Fruit fly (Drosophila melanogaster) whole organism, embryonic: Measurements from ENCODE around the gene CG16758.

ENCODE experiments used
- CG11723 ChIP-seq: fragments of 200-800 bp; sonication (Bioruptor generic); optimal IDR thresholded peaks from 2 replicates; lab custom pipeline; 2017; ENCODE audit warnings: missing biosample characterization, mild to moderate bottlenecking, missing genetic modification characterization
- CG1233 ChIP-seq: fragments of 200-800 bp; sonication (Bioruptor generic); optimal IDR thresholded peaks from 4 replicates; lab custom pipeline; 2018; ENCODE audit warnings: missing biosample characterization, mild to moderate bottlenecking, missing genetic modification characterization
- CG13624 ChIP-seq: fragments of 200-800 bp; sonication (Bioruptor generic); optimal IDR thresholded peaks from 2 replicates; lab custom pipeline; 2016; ENCODE audit warnings: missing biosample characterization, missing genetic modification characterization
- CG15269 ChIP-seq: fragments of 200-800 bp; sonication (Bioruptor generic); optimal IDR thresholded peaks from 2 replicates; lab custom pipeline; 2018; ENCODE audit warnings: missing biosample characterization, mild to moderate bottlenecking, missing genetic modification characterization, moderate library complexity
- CG17829 ChIP-seq: fragments of 200-800 bp; optimal IDR thresholded peaks from 2 replicates; lab custom pipeline; 2019; ENCODE audit warnings: missing biosample characterization, mild to moderate bottlenecking, missing genetic modification characterization, moderate library complexity
- CG18599 ChIP-seq: fragments of 200-800 bp; sonication (Bioruptor generic); optimal IDR thresholded peaks from 3 replicates; lab custom pipeline; 2017; ENCODE audit warnings: missing biosample characterization, missing genetic modification characterization, mild to moderate bottlenecking, moderate library complexity, missing genetic modification reagents
- CG18764 ChIP-seq: fragments of 200-800 bp; sonication (Bioruptor generic); optimal IDR thresholded peaks from 3 replicates; lab custom pipeline; 2016; ENCODE audit warnings: missing biosample characterization, missing genetic modification characterization
- CG2129 ChIP-seq: fragments of 200-800 bp; sonication (Bioruptor generic); IDR thresholded peaks from 2 replicates; pipeline ENCODE4 v1.3.6; 2022; ENCODE audit warnings: missing biosample characterization, missing genetic modification characterization; ENCODE audit not compliant: partially characterized antibody
- CG31224 ChIP-seq: fragments of 200-800 bp; sonication (Bioruptor generic); IDR thresholded peaks from 2 replicates; pipeline ENCODE4 v1.3.6; 2022; ENCODE audit warnings: missing biosample characterization, missing genetic modification characterization
- CG31388 ChIP-seq: fragments of 200-800 bp; sonication (Bioruptor generic); optimal IDR thresholded peaks from 2 replicates; lab custom pipeline; 2016; ENCODE audit warnings: missing biosample characterization, missing genetic modification characterization
- CG32772 ChIP-seq: fragments of 200-800 bp; sonication (Bioruptor generic); IDR thresholded peaks from 2 replicates; pipeline ENCODE4 v1.3.6; 2022; ENCODE audit warnings: missing biosample characterization, missing genetic modification characterization
- CG3847 ChIP-seq: fragments of 200-800 bp; sonication (Bioruptor generic); IDR thresholded peaks from 2 replicates; pipeline ENCODE4 v1.3.6; 2022; ENCODE audit warnings: missing biosample characterization, missing genetic modification characterization
- CG6272 ChIP-seq: fragments of 200-800 bp; sonication (Bioruptor generic); IDR thresholded peaks from 2 replicates; pipeline ENCODE4 v1.3.6; 2022; ENCODE audit warnings: missing biosample characterization, missing genetic modification characterization
- CG7745 ChIP-seq: fragments of 200-800 bp; sonication (Bioruptor generic); optimal IDR thresholded peaks from 2 replicates; lab custom pipeline; 2018; ENCODE audit warnings: missing biosample characterization, mild to moderate bottlenecking, missing genetic modification characterization, moderate library complexity
- CG8089 ChIP-seq: fragments of 200-800 bp; sonication (Bioruptor generic); optimal IDR thresholded peaks from 3 replicates; lab custom pipeline; 2016; ENCODE audit warnings: missing biosample characterization, missing genetic modification characterization
- CG8388 ChIP-seq: fragments of 200-800 bp; sonication (Bioruptor generic); optimal IDR thresholded peaks from 2 replicates; lab custom pipeline; 2019; ENCODE audit warnings: missing biosample characterization, mild to moderate bottlenecking, missing genetic modification characterization, moderate library complexity
- CG9609 ChIP-seq: fragments of 200-800 bp; sonication (Bioruptor generic); optimal IDR thresholded peaks from 3 replicates; lab custom pipeline; 2016; ENCODE audit warnings: missing biosample characterization, missing genetic modification characterization
- CG9797 ChIP-seq: fragments of 200-800 bp; sonication (Bioruptor generic); optimal IDR thresholded peaks from 3 replicates; lab custom pipeline; 2018; ENCODE audit warnings: missing biosample characterization, mild to moderate bottlenecking, missing genetic modification characterization
- CG9817 ChIP-seq: fragments of 200-800 bp; sonication (Bioruptor generic); optimal IDR thresholded peaks from 2 replicates; lab custom pipeline; 2018; ENCODE audit warnings: missing biosample characterization, mild to moderate bottlenecking, missing genetic modification characterization, moderate library complexity
- Dad ChIP-seq: fragments of 200-800 bp; sonication (Bioruptor generic); optimal IDR thresholded peaks from 3 replicates; lab custom pipeline; 2016; ENCODE audit warnings: missing biosample characterization, missing genetic modification characterization
- Doc2 ChIP-seq: fragments of 200-800 bp; sonication (Bioruptor generic); IDR thresholded peaks from 2 replicates; pipeline ENCODE4 v1.3.6; 2022; ENCODE audit warnings: missing biosample characterization, missing genetic modification characterization
- ERR ChIP-seq: fragments of 200-800 bp; sonication (Bioruptor generic); optimal IDR thresholded peaks from 2 replicates; lab custom pipeline; 2016; ENCODE audit warnings: missing biosample characterization, missing genetic modification characterization
- Ets97D ChIP-seq: fragments of 200-800 bp; sonication (Bioruptor generic); optimal IDR thresholded peaks from 3 replicates; lab custom pipeline; 2016; ENCODE audit warnings: missing biosample characterization, missing genetic modification characterization
- Fer2 ChIP-seq: fragments of 200-800 bp; sonication (Bioruptor generic); optimal IDR thresholded peaks from 2 replicates; lab custom pipeline; 2018; ENCODE audit warnings: missing biosample characterization, mild to moderate bottlenecking, missing genetic modification characterization, moderate library complexity
- Hey ChIP-seq: fragments of 200-800 bp; sonication (Bioruptor generic); optimal IDR thresholded peaks from 3 replicates; lab custom pipeline; 2018; ENCODE audit warnings: missing biosample characterization, mild to moderate bottlenecking, missing genetic modification characterization
- Max ChIP-seq: fragments of 200-800 bp; sonication (Bioruptor generic); optimal IDR thresholded peaks from 2 replicates; lab custom pipeline; 2016; ENCODE audit warnings: missing biosample characterization, mild to moderate bottlenecking, missing genetic modification characterization
- NC2β ChIP-seq: fragments of 200-800 bp; sonication (Bioruptor generic); optimal IDR thresholded peaks from 2 replicates; lab custom pipeline; 2016; ENCODE audit warnings: missing biosample characterization, missing genetic modification characterization
- Nf-YA ChIP-seq: fragments of 200-800 bp; sonication (Bioruptor generic); IDR thresholded peaks from 2 replicates; pipeline ENCODE4 v1.3.6; 2022; ENCODE audit warnings: missing biosample characterization, missing genetic modification characterization
- PHDP ChIP-seq: fragments of 200-800 bp; sonication (Bioruptor generic); optimal IDR thresholded peaks from 3 replicates; lab custom pipeline; 2018; ENCODE audit warnings: missing biosample characterization, mild to moderate bottlenecking, missing genetic modification characterization, moderate library complexity
- Spps ChIP-seq: fragments of 200-800 bp; sonication (Bioruptor generic); optimal IDR thresholded peaks from 2 replicates; lab custom pipeline; 2018; ENCODE audit warnings: missing biosample characterization, mild to moderate bottlenecking, missing genetic modification characterization
- Xrp1 ChIP-seq: fragments of 200-800 bp; sonication (Bioruptor generic); IDR thresholded peaks from 2 replicates; pipeline ENCODE4 v1.3.6; 2022; ENCODE audit warnings: missing biosample characterization, missing genetic modification characterization
- abd-A ChIP-seq: fragments of 200-800 bp; sonication (Bioruptor generic); optimal IDR thresholded peaks from 3 replicates; lab custom pipeline; 2019; ENCODE audit warnings: missing biosample characterization, mild to moderate bottlenecking, missing genetic modification characterization, moderate library complexity
- bigmax ChIP-seq: fragments of 200-800 bp; sonication (Bioruptor generic); optimal IDR thresholded peaks from 2 replicates; lab custom pipeline; 2018; ENCODE audit warnings: missing biosample characterization, mild to moderate bottlenecking, missing genetic modification characterization
- bowl ChIP-seq: fragments of 200-800 bp; sonication (Bioruptor generic); IDR thresholded peaks from 2 replicates; pipeline ENCODE4 v1.3.6; 2022; ENCODE audit warnings: missing biosample characterization, missing genetic modification characterization
- cato ChIP-seq: fragments of 200-800 bp; sonication (Bioruptor generic); optimal IDR thresholded peaks from 2 replicates; lab custom pipeline; 2016; ENCODE audit warnings: missing biosample characterization, missing genetic modification characterization, borderline replicate concordance
- crc ChIP-seq: fragments of 200-800 bp; sonication (Bioruptor generic); optimal IDR thresholded peaks from 2 replicates; lab custom pipeline; 2016; ENCODE audit warnings: missing biosample characterization, missing genetic modification characterization
- crol ChIP-seq: fragments of 200-800 bp; sonication (Bioruptor generic); IDR thresholded peaks from 2 replicates; pipeline ENCODE4 v1.3.6; 2022; ENCODE audit warnings: missing biosample characterization, missing genetic modification characterization
- esg ChIP-seq: fragments of 200-800 bp; sonication (Bioruptor generic); conservative IDR thresholded peaks from 2 replicates; pipeline ENCODE4 v1.3.6; 2022; ENCODE audit warnings: missing biosample characterization, missing genetic modification characterization
- fru ChIP-seq: fragments of >200 bp; optimal IDR thresholded peaks from 2 replicates; lab custom pipeline; 2017
- grau ChIP-seq: fragments of 200-800 bp; optimal IDR thresholded peaks from 3 replicates; lab custom pipeline; 2019; ENCODE audit warnings: missing biosample characterization, mild to moderate bottlenecking, missing genetic modification characterization, moderate library complexity
- gsb-n ChIP-seq: fragments of 200-800 bp; sonication (Bioruptor generic); optimal IDR thresholded peaks from 3 replicates; lab custom pipeline; 2018; ENCODE audit warnings: missing biosample characterization, mild to moderate bottlenecking, missing genetic modification characterization
- ham ChIP-seq: fragments of 200-800 bp; sonication (Bioruptor generic); IDR thresholded peaks from 2 replicates; pipeline ENCODE4 v1.3.6; 2022; ENCODE audit warnings: missing biosample characterization, missing genetic modification characterization
- insv ChIP-seq, 2 experiments: fragments of 200-800 bp; sonication (Bioruptor generic); optimal IDR thresholded peaks; 3 replicates each; lab custom pipeline; 2016 to 2018; ENCODE audit warnings: missing biosample characterization in 2 of 2, missing genetic modification characterization in 2 of 2
- nmo ChIP-seq: fragments of 200-800 bp; sonication (Bioruptor generic); optimal IDR thresholded peaks from 2 replicates; lab custom pipeline; 2018; ENCODE audit warnings: missing biosample characterization, mild to moderate bottlenecking, missing genetic modification characterization, moderate library complexity
- otp ChIP-seq: fragments of 200-800 bp; sonication (Bioruptor generic); IDR thresholded peaks from 3 replicates; pipeline ENCODE4, ENCODE4 v1.3.6; 2022; ENCODE audit warnings: missing biosample characterization, missing genetic modification characterization
- pb ChIP-seq: fragments of 200-800 bp; sonication (Bioruptor generic); optimal IDR thresholded peaks from 3 replicates; lab custom pipeline; 2016; ENCODE audit warnings: missing biosample characterization, missing genetic modification characterization
- scrt ChIP-seq: fragments of 200-800 bp; sonication (Bioruptor generic); optimal IDR thresholded peaks from 2 replicates; lab custom pipeline; 2018; ENCODE audit warnings: missing biosample characterization, mild to moderate bottlenecking, missing genetic modification characterization, moderate library complexity
- sens ChIP-seq: fragments of 200-800 bp; sonication (Bioruptor generic); peaks from one replicate; lab custom pipeline; 2016; ENCODE audit warnings: missing biosample characterization, missing genetic modification characterization
- sens-2 ChIP-seq: fragments of 200-800 bp; sonication (Bioruptor generic); IDR thresholded peaks from 2 replicates; pipeline ENCODE4 v1.3.6; 2022; ENCODE audit warnings: missing biosample characterization, missing genetic modification characterization
- stc ChIP-seq: fragments of 200-800 bp; sonication (Bioruptor generic); IDR thresholded peaks from 2 replicates; pipeline ENCODE4 v1.3.6; 2022; ENCODE audit warnings: missing biosample characterization, missing genetic modification characterization
- tio ChIP-seq: fragments of 200-800 bp; sonication (Bioruptor generic); optimal IDR thresholded peaks from 2 replicates; lab custom pipeline; 2017; ENCODE audit warnings: missing biosample characterization, missing genetic modification characterization, inconsistent platforms
- toy ChIP-seq: fragments of 200-800 bp; sonication (Bioruptor generic); IDR thresholded peaks from 2 replicates; pipeline ENCODE4 v1.3.6; 2022; ENCODE audit warnings: missing biosample characterization, missing genetic modification characterization

CG16758 gene

DNA sequence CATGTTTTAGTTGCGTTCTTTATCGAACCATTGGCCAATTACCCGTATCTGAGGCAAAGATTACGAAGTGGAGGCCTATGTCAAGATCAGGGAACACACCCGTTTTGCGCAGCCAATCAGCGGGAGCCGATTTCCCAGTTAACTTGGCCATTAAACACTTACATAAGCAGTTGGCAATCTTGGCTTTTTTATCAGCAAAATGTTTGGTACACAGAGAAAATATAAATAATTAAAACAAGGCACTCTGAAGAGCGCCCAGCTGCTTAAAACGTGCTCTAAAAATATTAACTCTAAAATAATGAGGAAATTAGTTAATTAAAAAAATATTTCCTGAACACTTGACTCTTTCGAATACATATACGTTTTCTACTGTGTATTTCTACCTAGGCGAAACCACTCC is 1.6 kb downstream of the CG16758 start (continued):
- TF ChIP-seq Dad (GFP tag; lab: Kevin White, UChicago) (peak; percentile 27), CG11723 (GFP tag; lab: Kevin White, UChicago) (no peak), CG31388 (no peak), CG18599 (GFP tag; lab: Kevin White, UChicago) (peak; percentile 91), ERR (GFP tag; lab: Kevin White, UChicago) (peak; percentile 16), CG3847 (GFP tag; lab: Robert Waterston, UW) (peak; percentile 72), stc (GFP tag; lab: Robert Waterston, UW) (peak; percentile 29; the same call in 1 of the 2 replicates), Nf-YA (GFP tag; lab: Robert Waterston, UW) (no peak), CG18764 (GFP tag; lab: Kevin White, UChicago) (no peak), ham (GFP tag; lab: Robert Waterston, UW) (no peak; the same call in 1 of the 2 replicates), CG6272 (GFP tag; lab: Robert Waterston, UW) (peak; percentile 52), esg (GFP tag; lab: Robert Waterston, UW) (peak; percentile 64), fru (lab: Kevin White, UChicago) (no peak), toy (GFP tag; lab: Robert Waterston, UW) (peak; percentile 20; the same call in 1 of the 2 replicates), Spps (tag; lab: Kevin White, UChicago) (no peak), sens (GFP tag; lab: Kevin White, UChicago) (peak; percentile 84), Max (peak; percentile 12), bigmax (GFP tag; lab: Kevin White, UChicago) (no peak), otp (GFP tag; lab: Robert Waterston, UW) (no peak), tio (GFP tag; lab: Kevin White, UChicago) (peak; percentile 59), NC2β (GFP tag; lab: Kevin White, UChicago) (no peak), CG2129 (GFP tag; lab: Robert Waterston, UW) (no peak), nmo (peak; percentile 24), cato (no peak), CG15269 (peak; percentile 72), bowl (GFP tag; lab: Robert Waterston, UW) (no peak), grau (peak; percentile 77), crc (peak; percentile 25), sens-2 (GFP tag; lab: Robert Waterston, UW) (no peak), CG7745 (tag; lab: Kevin White, UChicago) (no peak), Doc2 (no peak), CG9817 (peak; percentile 42), Xrp1 (GFP tag; lab: Robert Waterston, UW) (peak; percentile 70), gsb-n (tag; lab: Kevin White, UChicago) (no peak), CG17829 (tag; lab: Kevin White, UChicago) (peak; percentile 22), CG8388 (GFP tag; lab: Kevin White, UChicago) (no peak), Fer2 (tag; lab: Kevin White, UChicago) (no peak), PHDP (tag; lab: Kevin White, UChicago) (peak; percentile 67), pb (GFP tag; lab: Kevin White, UChicago) (no peak), CG9609 (GFP tag; lab: Kevin White, UChicago) (no peak), Hey (no peak), CG8089 (no peak), CG1233 (GFP tag; lab: Kevin White, UChicago) (peak; percentile 42), CG9797 (GFP tag; lab: Kevin White, UChicago) (no peak), CG13624 (GFP tag; lab: Kevin White, UChicago) (peak; percentile 62), scrt (GFP tag; lab: Kevin White, UChicago) (peak; percentile 65), CG32772 (GFP tag; lab: Robert Waterston, UW) (peak; percentile 63), abd-A (tag; lab: Kevin White, UChicago) (no peak), crol (GFP tag; lab: Robert Waterston, UW) (no peak), insv (GFP tag; optimal IDR thresholded peaks at IDR 0.05; lab: Kevin White, UChicago) (no peak), Ets97D (GFP tag; lab: Kevin White, UChicago) (peak; percentile 15), CG31224 (peak; percentile 58; the same call in 1 of the 2 replicates)
